Worm (Caenorhabditis elegans) whole organism, midembryonic: Measurements from ENCODE around the gene Y39D8A.1.

Source experiments
- med-1 ChIP-seq: sonication (generic microtip); optimal IDR thresholded peaks from 2 replicates; lab custom pipeline; 2017; ENCODE audit warnings: missing genetic modification characterization, mild to moderate bottlenecking, missing compliant biosample characterization, antibody characterized with exemption, missing genetic modification reagents; ENCODE audit not compliant: insufficient read depth
- tab-1 ChIP-seq: fragments of 200-800 bp; sonication (Bioruptor generic); IDR thresholded peaks from 2 replicates; pipeline ENCODE4 v1.3.6; 2022; ENCODE audit warnings: missing genetic modification characterization, missing compliant biosample characterization
- ztf-23 ChIP-seq: fragments of 200-800 bp; sonication (Bioruptor generic); IDR thresholded peaks from 2 replicates; pipeline ENCODE4 v1.3.6; 2022; ENCODE audit warnings: missing genetic modification reagents, missing genetic modification characterization, missing compliant biosample characterization

DNA sequence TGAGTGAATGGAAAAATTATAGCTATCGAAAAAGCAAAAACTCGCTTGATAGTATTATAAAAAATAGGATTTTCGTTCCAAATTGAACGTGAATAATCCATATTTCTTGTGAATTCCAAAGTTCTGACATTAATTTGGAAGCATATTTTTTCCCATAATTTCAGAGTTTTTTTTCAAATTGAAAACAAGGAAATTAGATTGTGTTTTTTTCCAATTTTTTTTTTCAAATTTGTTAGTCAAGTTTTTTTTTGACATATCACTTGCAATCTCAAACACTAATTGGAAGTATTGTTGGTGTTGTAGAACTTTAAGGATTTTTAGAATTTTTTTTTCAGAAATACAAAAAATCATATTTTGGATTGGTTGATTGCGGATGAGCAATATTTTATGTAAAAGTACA is 28.0 kb downstream of the Y39D8A.1 start, which contains the start of gene srh-34:
- TF ChIP-seq med-1, result no peak
- no peak for TF ChIP-seq ztf-23 (GFP tag; lab: Robert Waterston, UW)
- TF ChIP-seq tab-1, result no peak
